Fruit fly (Drosophila melanogaster): ENCODE measurements around the gene Trmt112.

The Trmt112 gene

dm6 chr3L:21202029-21202776 lies 14.4 kb downstream of the Trmt112 start:
- TF ChIP-seq schlank (tag; optimal IDR thresholded peaks at IDR 0.05) (no peak), E2f1 (GFP tag; IDR thresholded peaks at IDR 0.05) (no peak), grn (GFP tag; optimal IDR thresholded peaks at IDR 0.05) (no peak), CG11504 (tag; optimal IDR thresholded peaks at IDR 0.05) (peak; percentile 5), fd96Cb (tag; optimal IDR thresholded peaks at IDR 0.05) (no peak), Camta (GFP tag; optimal IDR thresholded peaks at IDR 0.05) (no peak), NC2α (GFP tag; optimal IDR thresholded peaks at IDR 0.05) (no peak), br (optimal IDR thresholded peaks at IDR 0.05) (no peak), CG12236 (GFP tag; optimal IDR thresholded peaks at IDR 0.05) (no peak), CG15514 (GFP tag; optimal IDR thresholded peaks at IDR 0.05) (peak; percentile 30), inv (GFP tag; IDR thresholded peaks at IDR 0.05; ENCODE audit: partially characterized antibody) (no peak), BEAF-32 (GFP tag; optimal IDR thresholded peaks at IDR 0.05) (peak; percentile 1), CG10431 (GFP tag; optimal IDR thresholded peaks at IDR 0.05) (no peak), NK7.1 (GFP tag; optimal IDR thresholded peaks at IDR 0.05) (no peak), Fer1 (GFP tag; optimal IDR thresholded peaks at IDR 0.05) (no peak), gro (GFP tag; optimal IDR thresholded peaks at IDR 0.05) (no peak), CG11560 (tag; IDR thresholded peaks at IDR 0.05) (no peak), gt (GFP tag; IDR thresholded peaks at IDR 0.05) (no peak), CG12155 (GFP tag; optimal IDR thresholded peaks at IDR 0.05) (no peak), insv (GFP tag; optimal IDR thresholded peaks at IDR 0.05) (peak; percentile 78 to 96), CG17829 (tag; optimal IDR thresholded peaks at IDR 0.05) (no peak), bab2 (GFP tag; optimal IDR thresholded peaks at IDR 0.05) (no peak), CG8388 (GFP tag; optimal IDR thresholded peaks at IDR 0.05) (no peak), gfzf (GFP tag; optimal IDR thresholded peaks at IDR 0.05) (peak; percentile 20), hkb (optimal IDR thresholded peaks at IDR 0.05) (peak; percentile 26), hkb (GFP tag; IDR thresholded peaks at IDR 0.05) (no peak), nau (GFP tag; optimal IDR thresholded peaks at IDR 0.05) (no peak), CG6175 (GFP tag; IDR thresholded peaks at IDR 0.05) (no peak), rib (GFP tag; IDR thresholded peaks at IDR 0.05) (no peak), pzg (GFP tag; optimal IDR thresholded peaks at IDR 0.05) (peak; percentile 7), CG33557 (GFP tag; optimal IDR thresholded peaks at IDR 0.05) (no peak), CG12104 (GFP tag; optimal IDR thresholded peaks at IDR 0.05) (no peak), cas (GFP tag; IDR thresholded peaks at IDR 0.05) (no peak), CG8290 (GFP tag; optimal IDR thresholded peaks at IDR 0.05) (no peak), CG8290 (tag; optimal IDR thresholded peaks at IDR 0.05) (peak in 1 of 2 experiments; percentile 18), CG34376 (GFP tag; optimal IDR thresholded peaks at IDR 0.05) (peak; percentile 59), dati (GFP tag; IDR thresholded peaks at IDR 0.05) (no peak), CG8089 (GFP tag; optimal IDR thresholded peaks at IDR 0.05) (no peak), CG8281 (tag; optimal IDR thresholded peaks at IDR 0.05) (no peak), vvl (GFP tag; IDR thresholded peaks at IDR 0.05) (no peak), CG14441 (GFP tag; IDR thresholded peaks at IDR 0.05) (peak; percentile 36; the same call in 1 of the 2 replicates), CG7928 (GFP tag; optimal IDR thresholded peaks at IDR 0.05) (no peak), E2f2 (GFP tag; IDR thresholded peaks at IDR 0.05) (no peak), slp2 (GFP tag; optimal IDR thresholded peaks at IDR 0.05) (no peak), YL-1 (GFP tag; optimal IDR thresholded peaks at IDR 0.05) (no peak), CG13894 (tag; optimal IDR thresholded peaks at IDR 0.05) (peak; percentile 47), pfk (GFP tag; optimal IDR thresholded peaks at IDR 0.05) (no peak), CG3407 (GFP tag; optimal IDR thresholded peaks at IDR 0.05) (no peak), CG8924 (tag; optimal IDR thresholded peaks at IDR 0.05) (no peak), sug (tag; optimal IDR thresholded peaks at IDR 0.05) (peak; percentile 6), vnd (GFP tag; IDR thresholded peaks at IDR 0.05; ENCODE audit: partially characterized antibody) (no peak)
